Worm (Caenorhabditis elegans) whole organism, mixed stage, embryonic: Measurements from ENCODE around the gene pgph-1.

Experiments
- M03D4.4 ChIP-seq: sonication (generic microtip); optimal IDR thresholded peaks from 2 replicates; lab custom pipeline; 2017; ENCODE audit warnings: mild to moderate bottlenecking, missing genetic modification characterization, missing compliant biosample characterization
- bed-3 ChIP-seq: fragments of 200-800 bp; sonication (Bioruptor generic); optimal IDR thresholded peaks from 3 replicates; lab custom pipeline; 2018; ENCODE audit warnings: mild to moderate bottlenecking, missing genetic modification characterization, moderate library complexity, missing compliant biosample characterization
- blmp-1 ChIP-seq: fragments of 150-350 bp; optimal IDR thresholded peaks from 2 replicates; lab custom pipeline; 2014; ENCODE audit warnings: missing biosample characterization, missing genetic modification characterization
- ceh-39 ChIP-seq: fragments of 150-350 bp; optimal IDR thresholded peaks from 2 replicates; lab custom pipeline; 2014; ENCODE audit warnings: missing biosample characterization, missing genetic modification characterization
- ceh-43 ChIP-seq: fragments of 200-800 bp; sonication (Bioruptor generic); optimal IDR thresholded peaks from 2 replicates; lab custom pipeline; 2018; ENCODE audit warnings: mild to moderate bottlenecking, missing genetic modification characterization, moderate library complexity, missing compliant biosample characterization
- ceh-83 ChIP-seq: fragments of 200-800 bp; sonication (Bioruptor generic); optimal IDR thresholded peaks from 2 replicates; lab custom pipeline; 2018; ENCODE audit warnings: mild to moderate bottlenecking, missing genetic modification characterization, missing compliant biosample characterization
- ces-1 ChIP-seq: fragments of 150-350 bp; optimal IDR thresholded peaks from 2 replicates; lab custom pipeline; 2014; ENCODE audit warnings: missing biosample characterization, missing genetic modification reagents, missing genetic modification characterization
- cnd-1 ChIP-seq: fragments of 200-800 bp; sonication (Bioruptor generic); optimal IDR thresholded peaks from 2 replicates; lab custom pipeline; 2018; ENCODE audit warnings: mild to moderate bottlenecking, missing genetic modification characterization, missing compliant biosample characterization
- drap-1 ChIP-seq: fragments of 200-800 bp; sonication (Bioruptor generic); optimal IDR thresholded peaks from 3 replicates; lab custom pipeline; 2018; ENCODE audit warnings: mild to moderate bottlenecking, missing genetic modification characterization, missing compliant biosample characterization
- elt-3 ChIP-seq: fragments of 150-350 bp; optimal IDR thresholded peaks from 2 replicates; lab custom pipeline; 2014; ENCODE audit warnings: missing biosample characterization, missing genetic modification characterization
- flh-1 ChIP-seq: fragments of 200-800 bp; sonication (Bioruptor generic); optimal IDR thresholded peaks from 2 replicates; lab custom pipeline; 2018; ENCODE audit warnings: mild to moderate bottlenecking, missing genetic modification characterization, moderate library complexity, missing compliant biosample characterization
- lin-13 ChIP-seq: fragments of 150-350 bp; optimal IDR thresholded peaks from 2 replicates; lab custom pipeline; 2014; ENCODE audit warnings: missing biosample characterization, missing genetic modification characterization
- lin-32 ChIP-seq: fragments of 200-800 bp; sonication (Bioruptor generic); optimal IDR thresholded peaks from 2 replicates; lab custom pipeline; 2018; ENCODE audit warnings: mild to moderate bottlenecking, missing genetic modification characterization, missing compliant biosample characterization
- mep-1 ChIP-seq: fragments of 150-350 bp; optimal IDR thresholded peaks from 2 replicates; lab custom pipeline; 2017; ENCODE audit warnings: missing biosample characterization, missing genetic modification reagents, missing genetic modification characterization, inconsistent platforms
- mls-2 ChIP-seq: sonication (generic microtip); optimal IDR thresholded peaks from 2 replicates; lab custom pipeline; 2016; ENCODE audit warnings: mild to moderate bottlenecking, missing genetic modification characterization, moderate library complexity, missing compliant biosample characterization
- nhr-12 ChIP-seq: fragments of 150-350 bp; optimal IDR thresholded peaks from 2 replicates; lab custom pipeline; 2014; ENCODE audit warnings: missing biosample characterization, missing genetic modification characterization
- nhr-2 ChIP-seq: fragments of 150-350 bp; optimal IDR thresholded peaks from 2 replicates; lab custom pipeline; 2014; ENCODE audit warnings: missing biosample characterization, missing genetic modification characterization
- nhr-237 ChIP-seq: fragments of 150-350 bp; optimal IDR thresholded peaks from 2 replicates; lab custom pipeline; 2014; ENCODE audit warnings: missing biosample characterization, missing genetic modification characterization
- nhr-28 ChIP-seq: fragments of 150-350 bp; optimal IDR thresholded peaks from 2 replicates; lab custom pipeline; 2014; ENCODE audit warnings: missing biosample characterization, missing genetic modification characterization
- pha-4 ChIP-seq: fragments of 150-350 bp; optimal IDR thresholded peaks from 2 replicates; lab custom pipeline; 2018; ENCODE audit warnings: missing biosample characterization, missing genetic modification reagents, missing genetic modification characterization
- sem-2 ChIP-seq: fragments of 200-800 bp; sonication (Bioruptor generic); optimal IDR thresholded peaks from 2 replicates; lab custom pipeline; 2018; ENCODE audit warnings: mild to moderate bottlenecking, missing genetic modification characterization, missing compliant biosample characterization
- snpc-4 ChIP-seq: fragments of 150-350 bp; optimal IDR thresholded peaks from 2 replicates; lab custom pipeline; 2014; ENCODE audit warnings: missing biosample characterization, missing genetic modification characterization
- sptf-1 ChIP-seq: sonication (generic microtip); optimal IDR thresholded peaks from 2 replicates; lab custom pipeline; 2017; ENCODE audit warnings: mild to moderate bottlenecking, missing genetic modification characterization, moderate library complexity, missing compliant biosample characterization
- unc-120 ChIP-seq: sonication (generic microtip); optimal IDR thresholded peaks from 2 replicates; lab custom pipeline; 2017; ENCODE audit warnings: missing genetic modification characterization, missing compliant biosample characterization; ENCODE audit not compliant: poor library complexity, severe bottlenecking
- unc-39 ChIP-seq: fragments of 150-350 bp; optimal IDR thresholded peaks from 2 replicates; lab custom pipeline; 2014; ENCODE audit warnings: missing biosample characterization, missing genetic modification characterization
- unc-62 ChIP-seq: fragments of 150-350 bp; optimal IDR thresholded peaks from 2 replicates; lab custom pipeline; 2014; ENCODE audit warnings: missing biosample characterization, missing genetic modification reagents, missing genetic modification characterization
- zip-8 ChIP-seq: fragments of 150-350 bp; optimal IDR thresholded peaks from 2 replicates; lab custom pipeline; 2014; ENCODE audit warnings: missing biosample characterization, missing genetic modification characterization
- ztf-11 ChIP-seq: fragments of 150-350 bp; optimal IDR thresholded peaks from 2 replicates; lab custom pipeline; 2014; ENCODE audit warnings: missing biosample characterization, missing genetic modification characterization

The pgph-1 gene

DNA sequence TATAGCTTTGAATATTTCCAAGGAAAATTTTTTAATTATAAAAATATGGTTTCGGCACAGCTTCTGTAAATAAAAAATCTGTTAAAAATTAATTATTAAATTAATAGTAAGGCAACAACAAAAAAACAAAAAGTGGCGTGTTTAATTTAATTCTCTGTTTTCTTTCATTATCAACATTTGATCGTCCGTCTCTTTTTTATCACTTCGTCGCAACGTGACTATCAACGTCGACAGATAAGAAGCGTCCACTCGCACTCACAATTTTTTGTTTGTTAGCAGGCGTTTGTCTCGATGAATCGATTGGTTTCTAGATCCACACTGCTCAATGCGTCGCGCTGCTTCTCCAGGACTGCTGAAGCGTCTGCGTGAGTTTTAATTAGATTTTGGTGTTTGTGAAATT lies 40.7 kb downstream of the pgph-1 start, which contains the start of gene gcst-1:
TSS of gene gcst-1 (plus strand) at position 277 of the 400 bp plus-strand sequence.
- TF ChIP-seq nhr-12 (tag; lab: Kevin White, UChicago) (no peak), pha-4 (no peak), zip-8 (tag; lab: Kevin White, UChicago) (no peak), mls-2 (no peak), cnd-1 (tag; lab: Kevin White, UChicago) (no peak), sptf-1 (no peak), nhr-237 (tag; lab: Kevin White, UChicago) (no peak), blmp-1 (no peak), ceh-39 (tag; lab: Kevin White, UChicago) (no peak), ceh-43 (no peak), lin-32 (GFP tag; lab: Kevin White, UChicago) (no peak), nhr-28 (tag; lab: Kevin White, UChicago) (no peak), drap-1 (GFP tag; lab: Kevin White, UChicago) (no peak), lin-13 (no peak), sem-2 (GFP tag; lab: Kevin White, UChicago) (no peak)
- TF ChIP-seq, all 35 proteins: peak for 0

DNA sequence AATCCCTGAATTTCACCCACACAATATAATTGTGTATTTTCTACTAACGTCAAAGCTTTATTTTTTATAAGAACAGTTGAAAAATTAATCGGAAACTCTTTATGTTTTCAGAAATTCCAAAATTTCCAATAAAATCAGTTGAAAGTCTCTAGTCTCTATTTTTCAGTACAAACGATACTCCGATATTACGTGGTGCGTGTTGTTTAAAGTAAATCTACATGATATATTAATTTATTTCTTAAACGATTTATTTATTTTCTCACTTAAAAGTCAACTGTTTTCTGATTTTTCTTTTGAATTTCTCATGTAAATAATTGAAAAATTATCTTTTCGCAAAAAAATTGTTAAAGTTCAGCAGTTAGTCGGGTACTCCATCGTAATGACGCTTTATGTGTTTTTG lies 41.1 kb downstream of the pgph-1 start:
- TF ChIP-seq pha-4 (no peak), cnd-1 (tag; lab: Kevin White, UChicago) (no peak), nhr-2 (tag; lab: Kevin White, UChicago) (no peak), bed-3 (GFP tag; lab: Kevin White, UChicago) (no peak), ceh-43 (no peak), mls-2 (no peak), nhr-12 (tag; lab: Kevin White, UChicago) (no peak), ceh-39 (tag; lab: Kevin White, UChicago) (no peak), unc-120 (no peak), ces-1 (GFP tag; lab: Kevin White, UChicago) (no peak), ztf-11 (no peak), lin-13 (no peak), elt-3 (no peak), snpc-4 (tag; lab: Kevin White, UChicago) (no peak), flh-1 (GFP tag; lab: Kevin White, UChicago) (no peak)

DNA sequence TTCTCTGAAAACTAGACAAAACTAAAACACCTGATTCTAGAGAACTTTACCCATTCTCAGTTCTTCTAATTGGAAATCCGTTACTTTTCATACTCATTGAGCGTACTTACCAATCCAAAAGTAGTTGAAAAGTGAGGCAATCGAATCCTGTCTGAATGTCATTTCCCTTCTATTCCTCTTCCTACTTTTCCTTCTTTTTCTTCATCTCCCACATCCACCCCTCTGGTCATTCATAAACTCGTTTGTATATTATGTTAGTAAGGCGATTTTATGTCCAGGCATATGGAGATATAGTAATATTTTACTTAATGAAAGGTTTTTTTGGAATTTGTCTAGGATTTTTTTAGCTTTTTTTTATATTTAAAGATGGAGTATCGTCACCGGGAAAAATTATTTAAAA lies 45.0 kb downstream of the pgph-1 start:
- TF ChIP-seq sem-2 (GFP tag; lab: Kevin White, UChicago) (no peak), unc-39 (tag; lab: Kevin White, UChicago) (no peak), nhr-12 (tag; lab: Kevin White, UChicago) (no peak), M03D4.4 (tag; lab: Kevin White, UChicago) (no peak), ces-1 (GFP tag; lab: Kevin White, UChicago) (peak; percentile 78), unc-62 (no peak)

DNA sequence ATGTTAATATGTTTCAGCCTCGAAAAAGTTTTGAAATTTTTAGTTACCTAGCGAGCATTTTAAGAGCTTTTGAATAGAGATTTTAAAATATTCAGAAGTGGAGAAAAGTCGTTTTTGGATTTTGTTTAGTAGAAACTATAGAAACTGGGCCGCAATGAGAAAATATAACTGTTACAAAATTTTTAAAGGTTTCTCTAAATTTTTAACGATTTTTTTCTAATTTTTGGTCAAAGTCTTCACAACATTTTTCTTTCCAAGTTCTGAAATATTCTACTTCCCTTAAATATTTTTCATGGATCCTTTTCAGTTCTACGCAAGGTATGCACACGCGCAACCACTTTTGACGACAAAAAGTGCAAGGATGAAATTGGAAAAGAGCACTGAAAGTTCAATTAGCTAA lies 47.8 kb downstream of the pgph-1 start, which contains the start of gene peli-1:
TSS of gene peli-1 (plus strand) at position 301 of the 400 bp plus-strand sequence.
- TF ChIP-seq ceh-83 (GFP tag; lab: Kevin White, UChicago) (no peak), elt-3 (no peak)

DNA sequence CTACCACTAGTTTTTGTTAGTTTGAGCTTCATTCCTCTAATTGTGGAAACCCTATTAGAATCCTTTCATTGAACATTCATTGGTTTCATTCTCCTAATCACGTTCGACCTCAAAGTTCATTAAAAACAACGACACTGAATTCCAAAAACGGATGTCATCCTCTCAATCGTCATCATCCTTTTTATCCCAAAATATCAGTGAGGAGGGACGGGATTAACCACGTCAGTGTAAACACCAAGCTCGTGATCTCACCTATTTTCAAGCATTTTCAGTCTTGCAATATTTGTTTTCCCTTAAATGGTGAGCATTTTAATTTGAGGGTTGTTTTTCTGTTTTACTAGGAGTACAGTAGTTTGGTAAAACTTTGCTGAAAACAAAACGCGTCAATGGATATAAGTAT lies 48.9 kb downstream of the pgph-1 start:
- no peak for TF ChIP-seq sem-2 (GFP tag; lab: Kevin White, UChicago)
- TF ChIP-seq mep-1 (tag; lab: Kevin White, UChicago) = no peak
- TF ChIP-seq nhr-12 (tag; lab: Kevin White, UChicago) = no peak
